Worm (Caenorhabditis elegans) whole organism, midembryonic: Measurements from ENCODE around the gene his-60.

Experiments
- cog-1 ChIP-seq: sonication (generic microtip); optimal IDR thresholded peaks from 2 replicates; lab custom pipeline; 2016; ENCODE audit warnings: missing genetic modification characterization, missing compliant biosample characterization
- flt-1 ChIP-seq: fragments of 200-800 bp; sonication (Bioruptor generic); IDR thresholded peaks from 2 replicates; pipeline ENCODE4 v1.3.6; 2022; ENCODE audit warnings: missing genetic modification characterization, missing compliant biosample characterization
- klf-2 ChIP-seq: fragments of 200-800 bp; sonication (Bioruptor generic); conservative IDR thresholded peaks from 2 replicates; pipeline ENCODE4 v1.3.6; 2022; ENCODE audit warnings: missing genetic modification reagents, missing genetic modification characterization, missing compliant biosample characterization
- med-1 ChIP-seq: sonication (generic microtip); optimal IDR thresholded peaks from 2 replicates; lab custom pipeline; 2017; ENCODE audit warnings: missing genetic modification characterization, mild to moderate bottlenecking, missing compliant biosample characterization, antibody characterized with exemption, missing genetic modification reagents; ENCODE audit not compliant: insufficient read depth
- ref-1 ChIP-seq: fragments of 200-800 bp; sonication (Bioruptor generic); conservative IDR thresholded peaks from 2 replicates; pipeline ENCODE4 v1.3.6; 2022; ENCODE audit warnings: missing genetic modification reagents, missing genetic modification characterization, missing compliant biosample characterization
- ztf-23 ChIP-seq: fragments of 200-800 bp; sonication (Bioruptor generic); IDR thresholded peaks from 2 replicates; pipeline ENCODE4 v1.3.6; 2022; ENCODE audit warnings: missing genetic modification reagents, missing genetic modification characterization, missing compliant biosample characterization
- ztf-29 ChIP-seq: fragments of 200-800 bp; sonication (Bioruptor generic); IDR thresholded peaks from 2 replicates; pipeline ENCODE4 v1.3.6; 2022; ENCODE audit warnings: missing genetic modification reagents, missing genetic modification characterization, missing compliant biosample characterization

DNA sequence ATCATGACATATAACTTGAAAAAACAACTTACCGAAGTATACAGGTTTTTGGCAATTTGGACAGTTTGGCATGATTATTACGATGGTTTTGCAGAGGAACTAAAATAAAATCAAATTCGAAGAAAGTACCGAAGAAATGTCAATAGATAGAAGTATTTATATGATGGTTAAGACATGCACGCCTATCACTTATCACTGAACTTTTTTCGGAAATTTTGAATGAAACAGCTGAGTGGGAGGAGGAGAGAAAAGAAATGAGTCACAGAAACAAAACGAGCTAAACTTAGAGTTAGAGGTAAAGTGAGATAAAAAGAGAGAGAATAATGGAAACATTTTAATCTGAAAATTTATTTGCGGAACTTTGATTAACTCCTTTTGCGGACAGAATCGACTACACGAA, 42.6 kb downstream of the his-60 start, which contains the start of gene valv-1:
- TF ChIP-seq ref-1 (GFP tag; lab: Robert Waterston, UW) (no peak), cog-1 (tag; lab: Kevin White, UChicago) (no peak), med-1 (GFP tag; lab: Kevin White, UChicago) (no peak), ztf-29 (no peak), klf-2 (GFP tag; lab: Robert Waterston, UW) (no peak), flt-1 (GFP tag; lab: Robert Waterston, UW) (no peak), ztf-23 (no peak)
